Fruit fly (Drosophila melanogaster): ENCODE measurements around the gene fh.

fh gene

dm6 chrX:9161912-9162311 is 13.0 kb upstream of the fh start, which contains the start of the genes Zpr1 and CG44532 (continued):
- TF ChIP-seq CG10462 (GFP tag; optimal IDR thresholded peaks at IDR 0.05) = no peak
- TF ChIP-seq crp (GFP tag; optimal IDR thresholded peaks at IDR 0.05) = peak in 1 of 2 experiments; percentile 30
- TF ChIP-seq croc (GFP tag; conservative IDR thresholded peaks at IDR 0.05) = no peak
- no peak for TF ChIP-seq CG31441 (GFP tag; IDR thresholded peaks at IDR 0.05)
- TF ChIP-seq tin (GFP tag; optimal IDR thresholded peaks at IDR 0.05) = no peak
- no peak for TF ChIP-seq CG10321 (GFP tag; IDR thresholded peaks at IDR 0.05)
- no peak for TF ChIP-seq Gug (GFP tag; IDR thresholded peaks at IDR 0.05)
- TF ChIP-seq CG33213 (GFP tag; optimal IDR thresholded peaks at IDR 0.05) = no peak
- TF ChIP-seq HLH4C (GFP tag; IDR thresholded peaks at IDR 0.05; ENCODE audit: partially characterized antibody) = peak; percentile 64; the same call in 2 of the 3 replicates
- peak; percentile 58 for TF ChIP-seq pzg (GFP tag; optimal IDR thresholded peaks at IDR 0.05)
- TF ChIP-seq Hr3 (GFP tag; optimal IDR thresholded peaks at IDR 0.05) = no peak
- TF ChIP-seq bab2 (GFP tag; optimal IDR thresholded peaks at IDR 0.05) = no peak
- TF ChIP-seq CG12299 (tag; optimal IDR thresholded peaks at IDR 0.05) = no peak
- TF ChIP-seq Oaz (GFP tag; IDR thresholded peaks at IDR 0.05) = no peak
- TF ChIP-seq CG18599 (GFP tag; optimal IDR thresholded peaks at IDR 0.05) = no peak
- TF ChIP-seq CG42726 (GFP tag; IDR thresholded peaks at IDR 0.05; ENCODE audit: partially characterized antibody) = no peak
- TF ChIP-seq E2f2 (GFP tag; IDR thresholded peaks at IDR 0.05) = peak; percentile 73
- TF ChIP-seq lola (GFP tag; optimal IDR thresholded peaks at IDR 0.05) = no peak
- TF ChIP-seq GATAe (GFP tag; conservative IDR thresholded peaks at IDR 0.05) = no peak
- TF ChIP-seq usp (GFP tag; optimal IDR thresholded peaks at IDR 0.05) = no peak
- TF ChIP-seq CTCF (GFP tag; optimal IDR thresholded peaks at IDR 0.05) = no peak
- TF ChIP-seq Dip3 (GFP tag; optimal IDR thresholded peaks at IDR 0.05) = no peak
- no peak for TF ChIP-seq pho (GFP tag; optimal IDR thresholded peaks at IDR 0.05)
- peak; percentile 73 for TF ChIP-seq BEAF-32 (GFP tag; optimal IDR thresholded peaks at IDR 0.05)
- no peak for TF ChIP-seq Dek (tag; optimal IDR thresholded peaks at IDR 0.05)
- TF ChIP-seq cg (GFP tag; optimal IDR thresholded peaks at IDR 0.05) = no peak
- TF ChIP-seq Lim3 (GFP tag; IDR thresholded peaks at IDR 0.05) = no peak
- no peak for TF ChIP-seq Med (GFP tag)
- no peak for TF ChIP-seq CG2116 (GFP tag; optimal IDR thresholded peaks at IDR 0.05)
- TF ChIP-seq gfzf (GFP tag; optimal IDR thresholded peaks at IDR 0.05) = peak; percentile 70
- TF ChIP-seq emc (GFP tag; optimal IDR thresholded peaks at IDR 0.05) = no peak
- no peak for TF ChIP-seq ara (GFP tag; IDR thresholded peaks at IDR 0.05)
- no peak for TF ChIP-seq zf30C (GFP tag; optimal IDR thresholded peaks at IDR 0.05)
- peak; percentile 66 for TF ChIP-seq MBD-R2 (GFP tag; IDR thresholded peaks at IDR 0.05)
- TF ChIP-seq twi (tag; optimal IDR thresholded peaks at IDR 0.05) = no peak
- no peak for TF ChIP-seq scrt (GFP tag; optimal IDR thresholded peaks at IDR 0.05)
- TF ChIP-seq HmgZ (tag; optimal IDR thresholded peaks at IDR 0.05) = peak; percentile 25
- no peak for TF ChIP-seq seq (GFP tag; IDR thresholded peaks at IDR 0.05)
- 0 out of 3 replicates have a peak, but pooled peaks have one; percentile 17 for TF ChIP-seq hb (GFP tag; IDR thresholded peaks at IDR 0.05; ENCODE audit: partially characterized antibody)
- TF ChIP-seq CG10209 (GFP tag; optimal IDR thresholded peaks at IDR 0.05) = no peak
- TF ChIP-seq CG15514 (GFP tag; optimal IDR thresholded peaks at IDR 0.05) = peak; percentile 27
- no peak; the same call in none of the 2 replicates for TF ChIP-seq CG2129 (GFP tag; IDR thresholded peaks at IDR 0.05; ENCODE audit: partially characterized antibody)
- no peak for TF ChIP-seq sr (GFP tag; IDR thresholded peaks at IDR 0.05)
- no peak for TF ChIP-seq CG3407 (GFP tag; optimal IDR thresholded peaks at IDR 0.05)
- no peak for TF ChIP-seq sc (optimal IDR thresholded peaks at IDR 0.05)
- TF ChIP-seq sc (GFP tag; optimal IDR thresholded peaks at IDR 0.05) = no peak
- TF ChIP-seq yki (optimal IDR thresholded peaks at IDR 0.05) = no peak
- no peak for TF ChIP-seq ems (GFP tag; optimal IDR thresholded peaks at IDR 0.05)
- TF ChIP-seq eyg (GFP tag; optimal IDR thresholded peaks at IDR 0.05) = no peak
- no peak for TF ChIP-seq CG16863 (GFP tag; optimal IDR thresholded peaks at IDR 0.05)
- TF ChIP-seq CG11247 (GFP tag; IDR thresholded peaks at IDR 0.05) = no peak
- peak; percentile 52 for TF ChIP-seq CG34224 (GFP tag; IDR thresholded peaks at IDR 0.05; ENCODE audit: partially characterized antibody)
